Worm (Caenorhabditis elegans): ENCODE measurements around the gene M03C11.9.
A peak's percentile ranks its signal among the peaks of the same experiment; 100 is the strongest.

DNA sequence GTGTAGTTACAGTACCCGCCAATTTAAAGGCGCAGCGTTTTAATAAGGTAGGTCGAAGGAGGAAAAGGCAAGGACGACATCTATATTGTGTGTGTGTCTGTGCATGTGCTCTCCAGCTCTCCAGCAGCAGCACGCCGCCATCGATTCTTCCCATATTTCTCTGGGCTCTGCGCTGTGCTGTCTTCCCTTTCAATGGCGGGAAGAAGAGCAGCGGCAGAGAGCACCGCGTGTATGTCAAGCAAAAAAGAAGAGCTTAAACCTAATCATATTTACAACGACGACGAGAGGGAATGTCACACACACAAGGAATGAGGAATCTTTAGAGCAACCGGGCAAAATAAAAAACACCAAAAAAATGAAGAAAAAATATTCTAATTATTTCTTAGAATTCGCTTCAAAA lies 7.4 kb upstream of the M03C11.9 start:
- peak; percentile 22 for TF ChIP-seq him-1 (tag; optimal IDR thresholded peaks at IDR 0.05)
- TF ChIP-seq W03F9.2 (tag; optimal IDR thresholded peaks at IDR 0.05), result no peak
